Worm (Caenorhabditis elegans) whole organism, mixed stage, embryonic: ENCODE data around the gene str-115.

ENCODE experiments used
- M03D4.4 ChIP-seq: sonication (generic microtip); optimal IDR thresholded peaks from 2 replicates; lab custom pipeline; 2017; ENCODE audit warnings: mild to moderate bottlenecking, missing genetic modification characterization, missing compliant biosample characterization
- blmp-1 ChIP-seq: fragments of 150-350 bp; optimal IDR thresholded peaks from 2 replicates; lab custom pipeline; 2014; ENCODE audit warnings: missing biosample characterization, missing genetic modification characterization
- ceh-39 ChIP-seq: fragments of 150-350 bp; optimal IDR thresholded peaks from 2 replicates; lab custom pipeline; 2014; ENCODE audit warnings: missing biosample characterization, missing genetic modification characterization
- ceh-43 ChIP-seq: fragments of 200-800 bp; sonication (Bioruptor generic); optimal IDR thresholded peaks from 2 replicates; lab custom pipeline; 2018; ENCODE audit warnings: mild to moderate bottlenecking, missing genetic modification characterization, moderate library complexity, missing compliant biosample characterization
- ces-1 ChIP-seq: fragments of 150-350 bp; optimal IDR thresholded peaks from 2 replicates; lab custom pipeline; 2014; ENCODE audit warnings: missing biosample characterization, missing genetic modification reagents, missing genetic modification characterization
- cnd-1 ChIP-seq: fragments of 200-800 bp; sonication (Bioruptor generic); optimal IDR thresholded peaks from 2 replicates; lab custom pipeline; 2018; ENCODE audit warnings: mild to moderate bottlenecking, missing genetic modification characterization, missing compliant biosample characterization
- drap-1 ChIP-seq: fragments of 200-800 bp; sonication (Bioruptor generic); optimal IDR thresholded peaks from 3 replicates; lab custom pipeline; 2018; ENCODE audit warnings: mild to moderate bottlenecking, missing genetic modification characterization, missing compliant biosample characterization
- elt-1 ChIP-seq: sonication (generic microtip); optimal IDR thresholded peaks from 2 replicates; lab custom pipeline; 2017; ENCODE audit warnings: missing genetic modification characterization, mild to moderate bottlenecking, missing compliant biosample characterization, antibody characterized with exemption, moderate library complexity, borderline replicate concordance; ENCODE audit not compliant: insufficient read depth
- elt-3 ChIP-seq: fragments of 150-350 bp; optimal IDR thresholded peaks from 2 replicates; lab custom pipeline; 2014; ENCODE audit warnings: missing biosample characterization, missing genetic modification characterization
- flh-1 ChIP-seq: fragments of 200-800 bp; sonication (Bioruptor generic); optimal IDR thresholded peaks from 2 replicates; lab custom pipeline; 2018; ENCODE audit warnings: mild to moderate bottlenecking, missing genetic modification characterization, moderate library complexity, missing compliant biosample characterization
- ham-2 ChIP-seq: fragments of 200-800 bp; sonication (Bioruptor generic); optimal IDR thresholded peaks from 2 replicates; lab custom pipeline; 2018; ENCODE audit warnings: mild to moderate bottlenecking, missing genetic modification characterization, missing compliant biosample characterization
- lin-13 ChIP-seq: fragments of 150-350 bp; optimal IDR thresholded peaks from 2 replicates; lab custom pipeline; 2014; ENCODE audit warnings: missing biosample characterization, missing genetic modification characterization
- lin-32 ChIP-seq: fragments of 200-800 bp; sonication (Bioruptor generic); optimal IDR thresholded peaks from 2 replicates; lab custom pipeline; 2018; ENCODE audit warnings: mild to moderate bottlenecking, missing genetic modification characterization, missing compliant biosample characterization
- mab-5 ChIP-seq: fragments of 150-350 bp; optimal IDR thresholded peaks from 2 replicates; lab custom pipeline; 2014; ENCODE audit warnings: missing biosample characterization, missing genetic modification characterization
- mls-2 ChIP-seq: sonication (generic microtip); optimal IDR thresholded peaks from 2 replicates; lab custom pipeline; 2016; ENCODE audit warnings: mild to moderate bottlenecking, missing genetic modification characterization, moderate library complexity, missing compliant biosample characterization
- nhr-12 ChIP-seq: fragments of 150-350 bp; optimal IDR thresholded peaks from 2 replicates; lab custom pipeline; 2014; ENCODE audit warnings: missing biosample characterization, missing genetic modification characterization
- nhr-2 ChIP-seq: fragments of 150-350 bp; optimal IDR thresholded peaks from 2 replicates; lab custom pipeline; 2014; ENCODE audit warnings: missing biosample characterization, missing genetic modification characterization
- nhr-237 ChIP-seq: fragments of 150-350 bp; optimal IDR thresholded peaks from 2 replicates; lab custom pipeline; 2014; ENCODE audit warnings: missing biosample characterization, missing genetic modification characterization
- nhr-28 ChIP-seq: fragments of 150-350 bp; optimal IDR thresholded peaks from 2 replicates; lab custom pipeline; 2014; ENCODE audit warnings: missing biosample characterization, missing genetic modification characterization
- nhr-76 ChIP-seq: sonication (generic microtip); optimal IDR thresholded peaks from 2 replicates; lab custom pipeline; 2017; ENCODE audit warnings: missing biosample characterization, missing genetic modification characterization
- pha-4 ChIP-seq: fragments of 150-350 bp; optimal IDR thresholded peaks from 2 replicates; lab custom pipeline; 2018; ENCODE audit warnings: missing biosample characterization, missing genetic modification reagents, missing genetic modification characterization
- sem-2 ChIP-seq: fragments of 200-800 bp; sonication (Bioruptor generic); optimal IDR thresholded peaks from 2 replicates; lab custom pipeline; 2018; ENCODE audit warnings: mild to moderate bottlenecking, missing genetic modification characterization, missing compliant biosample characterization
- snpc-4 ChIP-seq: fragments of 150-350 bp; optimal IDR thresholded peaks from 2 replicates; lab custom pipeline; 2014; ENCODE audit warnings: missing biosample characterization, missing genetic modification characterization
- sptf-1 ChIP-seq: sonication (generic microtip); optimal IDR thresholded peaks from 2 replicates; lab custom pipeline; 2017; ENCODE audit warnings: mild to moderate bottlenecking, missing genetic modification characterization, moderate library complexity, missing compliant biosample characterization
- tbx-8 ChIP-seq: fragments of 200-800 bp; sonication (Bioruptor generic); optimal IDR thresholded peaks from 2 replicates; lab custom pipeline; 2018; ENCODE audit warnings: mild to moderate bottlenecking, missing genetic modification characterization, moderate library complexity, missing compliant biosample characterization
- unc-120 ChIP-seq: sonication (generic microtip); optimal IDR thresholded peaks from 2 replicates; lab custom pipeline; 2017; ENCODE audit warnings: missing genetic modification characterization, missing compliant biosample characterization; ENCODE audit not compliant: poor library complexity, severe bottlenecking
- unc-39 ChIP-seq: fragments of 150-350 bp; optimal IDR thresholded peaks from 2 replicates; lab custom pipeline; 2014; ENCODE audit warnings: missing biosample characterization, missing genetic modification characterization
- unc-62 ChIP-seq: fragments of 150-350 bp; optimal IDR thresholded peaks from 2 replicates; lab custom pipeline; 2014; ENCODE audit warnings: missing biosample characterization, missing genetic modification reagents, missing genetic modification characterization
- zip-8 ChIP-seq: fragments of 150-350 bp; optimal IDR thresholded peaks from 2 replicates; lab custom pipeline; 2014; ENCODE audit warnings: missing biosample characterization, missing genetic modification characterization
- ztf-11 ChIP-seq: fragments of 150-350 bp; optimal IDR thresholded peaks from 2 replicates; lab custom pipeline; 2014; ENCODE audit warnings: missing biosample characterization, missing genetic modification characterization

Gene str-115

ce11 chrV:11254980-11255379 is 13.9 kb upstream of the str-115 start, which contains the start of gene srsx-31:
TSS of gene srsx-31 (minus strand) at chrV:11255080.
- TF ChIP-seq unc-62 (GFP tag; lab: Kevin White, UChicago) (no peak), ham-2 (GFP tag; lab: Kevin White, UChicago) (no peak), sptf-1 (tag; lab: Kevin White, UChicago) (no peak), M03D4.4 (tag; lab: Kevin White, UChicago) (no peak)

ce11 chrV:11258896-11259295 is 10.0 kb upstream of the str-115 start, which contains the start of gene lgc-36:
TSS of gene lgc-36 (minus strand) at chrV:11258996.
- no peak for TF ChIP-seq tbx-8 (GFP tag; lab: Kevin White, UChicago)
- no peak for TF ChIP-seq flh-1
- no peak for TF ChIP-seq zip-8 (tag; lab: Kevin White, UChicago)
- no peak for TF ChIP-seq ham-2 (GFP tag; lab: Kevin White, UChicago)
- no peak for TF ChIP-seq elt-1 (tag; lab: Kevin White, UChicago)
- TF ChIP-seq lin-32 (GFP tag; lab: Kevin White, UChicago) = no peak
- TF ChIP-seq nhr-237 (tag; lab: Kevin White, UChicago) = no peak
- TF ChIP-seq ceh-43 = no peak
- TF ChIP-seq lin-13 = no peak
- TF ChIP-seq M03D4.4 (tag; lab: Kevin White, UChicago) = no peak
- no peak for TF ChIP-seq ceh-39
- TF ChIP-seq cnd-1 = no peak
- no peak for TF ChIP-seq nhr-2 (tag; lab: Kevin White, UChicago)
- TF ChIP-seq mls-2 (tag; lab: Kevin White, UChicago) = no peak
- no peak for TF ChIP-seq elt-3
- no peak for TF ChIP-seq pha-4
- no peak for TF ChIP-seq mab-5 (tag; lab: Kevin White, UChicago)
- no peak for TF ChIP-seq sptf-1 (tag; lab: Kevin White, UChicago)

DNA sequence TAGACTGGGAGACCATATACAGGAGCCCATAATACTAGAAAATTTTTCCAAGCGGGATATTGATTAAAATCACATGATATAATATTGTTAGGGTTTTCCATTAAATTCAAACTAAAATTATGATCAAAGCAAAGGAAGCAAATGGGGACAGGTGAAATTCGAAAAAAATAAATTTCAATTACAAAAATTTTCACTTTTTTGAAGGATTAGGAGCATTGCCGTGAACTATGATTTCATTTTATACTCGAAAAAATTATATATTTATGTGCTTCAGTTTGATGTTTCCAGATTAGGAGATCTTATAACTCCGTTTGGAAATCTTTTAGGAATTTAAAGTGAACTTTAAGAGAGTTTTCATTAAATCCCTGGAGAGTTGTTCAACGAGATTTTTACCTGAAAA is 8.3 kb upstream of the str-115 start, which contains the start of gene F07B10.7:
Gene F07B10.7 (minus strand): TSS at position 101 of the 400 bp plus-strand sequence.
- TF ChIP-seq snpc-4 (tag; lab: Kevin White, UChicago) (no peak), zip-8 (tag; lab: Kevin White, UChicago) (no peak), blmp-1 (tag; lab: Kevin White, UChicago) (no peak), M03D4.4 (tag; lab: Kevin White, UChicago) (no peak), ztf-11 (tag; lab: Kevin White, UChicago) (no peak), ceh-43 (no peak), sptf-1 (tag; lab: Kevin White, UChicago) (no peak), lin-13 (no peak), cnd-1 (no peak), elt-1 (tag; lab: Kevin White, UChicago) (no peak)

ce11 chrV:11263025-11263424 is 5.9 kb upstream of the str-115 start, which contains the start of gene F07B10.4:
TSS of gene F07B10.4 (minus strand) at chrV:11263125.
- TF ChIP-seq ces-1 (GFP tag; lab: Kevin White, UChicago) = no peak
- no peak for TF ChIP-seq ztf-11 (tag; lab: Kevin White, UChicago)
- TF ChIP-seq cnd-1 = no peak
- TF ChIP-seq nhr-76 = no peak
- TF ChIP-seq unc-39 (tag; lab: Kevin White, UChicago) = no peak
- no peak for TF ChIP-seq zip-8 (tag; lab: Kevin White, UChicago)
- no peak for TF ChIP-seq mls-2 (tag; lab: Kevin White, UChicago)
- TF ChIP-seq tbx-8 (GFP tag; lab: Kevin White, UChicago) = no peak
- TF ChIP-seq nhr-2 (tag; lab: Kevin White, UChicago) = no peak
- no peak for TF ChIP-seq blmp-1 (tag; lab: Kevin White, UChicago)
- no peak for TF ChIP-seq mab-5 (tag; lab: Kevin White, UChicago)
- TF ChIP-seq nhr-12 (tag; lab: Kevin White, UChicago) = no peak
- TF ChIP-seq sem-2 (GFP tag; lab: Kevin White, UChicago) = no peak
- TF ChIP-seq sptf-1 (tag; lab: Kevin White, UChicago) = no peak
- no peak for TF ChIP-seq unc-62 (GFP tag; lab: Kevin White, UChicago)
- no peak for TF ChIP-seq nhr-28 (tag; lab: Kevin White, UChicago)
- no peak for TF ChIP-seq ceh-39
- no peak for TF ChIP-seq lin-13
- no peak for TF ChIP-seq elt-3

DNA sequence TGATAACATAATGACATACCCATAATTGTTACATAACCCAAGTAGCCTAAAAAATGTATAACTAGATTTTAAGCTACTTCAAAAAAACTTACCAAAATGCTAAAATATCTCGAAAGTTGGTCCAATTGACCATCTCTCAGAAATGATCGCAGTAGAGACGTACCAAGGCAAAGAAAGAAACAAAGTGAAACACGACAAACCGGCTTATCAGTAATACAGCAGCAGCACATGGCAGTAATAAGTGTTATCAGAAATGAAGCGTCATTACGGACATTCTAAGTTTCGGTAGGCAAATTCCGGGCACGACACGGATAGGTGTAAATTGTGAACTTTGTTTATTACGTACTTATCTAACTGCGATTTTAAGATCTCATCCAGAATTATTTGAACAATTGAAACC is 3.4 kb upstream of the str-115 start, which contains the start of gene cln-3.1:
Gene cln-3.1 (minus strand): TSS at position 171 of the 400 bp plus-strand sequence.
- TF ChIP-seq lin-13 (no peak), mls-2 (tag; lab: Kevin White, UChicago) (no peak), mab-5 (tag; lab: Kevin White, UChicago) (no peak), nhr-76 (no peak), drap-1 (GFP tag; lab: Kevin White, UChicago) (no peak), pha-4 (no peak), ceh-43 (no peak), lin-32 (GFP tag; lab: Kevin White, UChicago) (no peak), unc-120 (tag; lab: Kevin White, UChicago) (no peak)
